Worm (Caenorhabditis elegans) whole organism, midembryonic: ENCODE measurements around the gene srx-98.

Source experiments
- T22C8.4 ChIP-seq: fragments of 200-800 bp; sonication (Bioruptor generic); IDR thresholded peaks from 2 replicates; pipeline ENCODE4 v1.3.6; 2022; ENCODE audit warnings: missing genetic modification characterization, missing compliant biosample characterization
- cog-1 ChIP-seq: sonication (generic microtip); optimal IDR thresholded peaks from 2 replicates; lab custom pipeline; 2016; ENCODE audit warnings: missing genetic modification characterization, missing compliant biosample characterization
- flt-1 ChIP-seq: fragments of 200-800 bp; sonication (Bioruptor generic); IDR thresholded peaks from 2 replicates; pipeline ENCODE4 v1.3.6; 2022; ENCODE audit warnings: missing genetic modification characterization, missing compliant biosample characterization
- klf-2 ChIP-seq: fragments of 200-800 bp; sonication (Bioruptor generic); conservative IDR thresholded peaks from 2 replicates; pipeline ENCODE4 v1.3.6; 2022; ENCODE audit warnings: missing genetic modification reagents, missing genetic modification characterization, missing compliant biosample characterization
- med-1 ChIP-seq: sonication (generic microtip); optimal IDR thresholded peaks from 2 replicates; lab custom pipeline; 2017; ENCODE audit warnings: missing genetic modification characterization, mild to moderate bottlenecking, missing compliant biosample characterization, antibody characterized with exemption, missing genetic modification reagents; ENCODE audit not compliant: insufficient read depth
- ref-1 ChIP-seq: fragments of 200-800 bp; sonication (Bioruptor generic); conservative IDR thresholded peaks from 2 replicates; pipeline ENCODE4 v1.3.6; 2022; ENCODE audit warnings: missing genetic modification reagents, missing genetic modification characterization, missing compliant biosample characterization
- tab-1 ChIP-seq: fragments of 200-800 bp; sonication (Bioruptor generic); IDR thresholded peaks from 2 replicates; pipeline ENCODE4 v1.3.6; 2022; ENCODE audit warnings: missing genetic modification characterization, missing compliant biosample characterization
- ztf-23 ChIP-seq: fragments of 200-800 bp; sonication (Bioruptor generic); IDR thresholded peaks from 2 replicates; pipeline ENCODE4 v1.3.6; 2022; ENCODE audit warnings: missing genetic modification reagents, missing genetic modification characterization, missing compliant biosample characterization
- ztf-29 ChIP-seq: fragments of 200-800 bp; sonication (Bioruptor generic); IDR thresholded peaks from 2 replicates; pipeline ENCODE4 v1.3.6; 2022; ENCODE audit warnings: missing genetic modification reagents, missing genetic modification characterization, missing compliant biosample characterization

Gene srx-98

ce11 chrII:3669315-3669714 lies 1.5 kb downstream of the srx-98 start, which contains the start of gene srx-97:
Gene srx-97, minus strand, starts transcription at chrII:3669415.
- TF ChIP-seq cog-1 (tag; lab: Kevin White, UChicago) = no peak
- no peak for TF ChIP-seq ztf-29 (GFP tag; lab: Robert Waterston, UW)

ce11 chrII:3665181-3665580 lies 5.7 kb downstream of the srx-98 start:
- TF ChIP-seq med-1 (GFP tag; lab: Kevin White, UChicago) (no peak), tab-1 (GFP tag; lab: Robert Waterston, UW) (no peak), flt-1 (GFP tag; lab: Robert Waterston, UW) (no peak), ref-1 (GFP tag; lab: Robert Waterston, UW) (no peak), cog-1 (tag; lab: Kevin White, UChicago) (no peak), ztf-23 (no peak), klf-2 (no peak)

ce11 chrII:3664470-3664869 lies 6.4 kb downstream of the srx-98 start, which contains the start of gene F19B10.3:
Gene F19B10.3, plus strand, starts transcription at chrII:3664770.
- TF ChIP-seq T22C8.4 (GFP tag; lab: Robert Waterston, UW) = no peak
- no peak for TF ChIP-seq flt-1 (GFP tag; lab: Robert Waterston, UW)
- no peak for TF ChIP-seq med-1 (GFP tag; lab: Kevin White, UChicago)
- TF ChIP-seq klf-2 = no peak
- TF ChIP-seq cog-1 (tag; lab: Kevin White, UChicago) = no peak
- no peak for TF ChIP-seq ztf-23
- no peak for TF ChIP-seq tab-1 (GFP tag; lab: Robert Waterston, UW)
- TF ChIP-seq ztf-29 (GFP tag; lab: Robert Waterston, UW) = no peak
- no peak for TF ChIP-seq ref-1 (GFP tag; lab: Robert Waterston, UW)

- TF ChIP-seq T22C8.4 (GFP tag; lab: Robert Waterston, UW) (no peak), klf-2 (no peak), cog-1 (tag; lab: Kevin White, UChicago) (no peak)
These were observed 7.1 kb downstream of the srx-98 start, which contains the start of gene F19B10.6 for ce11 chrII:3663796-3664195. Gene F19B10.6, minus strand, starts transcription at chrII:3663896.

ce11 chrII:3661932-3662331 lies 8.9 kb downstream of the srx-98 start, which contains the start of gene F19B10.13:
Gene F19B10.13, plus strand, starts transcription at chrII:3662274.
- no peak for TF ChIP-seq cog-1 (tag; lab: Kevin White, UChicago)
- no peak for TF ChIP-seq ztf-23
- TF ChIP-seq ref-1 (GFP tag; lab: Robert Waterston, UW) = no peak
- no peak for TF ChIP-seq flt-1 (GFP tag; lab: Robert Waterston, UW)
- no peak for TF ChIP-seq klf-2
- no peak for TF ChIP-seq T22C8.4 (GFP tag; lab: Robert Waterston, UW)
- TF ChIP-seq med-1 (GFP tag; lab: Kevin White, UChicago) = no peak
- no peak for TF ChIP-seq tab-1 (GFP tag; lab: Robert Waterston, UW)
- TF ChIP-seq ztf-29 (GFP tag; lab: Robert Waterston, UW) = no peak

ce11 chrII:3659776-3660175 lies 11.1 kb downstream of the srx-98 start, which contains the start of gene F19B10.4:
Gene F19B10.4, plus strand, starts transcription at chrII:3660076.
- TF ChIP-seq med-1 (GFP tag; lab: Kevin White, UChicago) = no peak
- TF ChIP-seq T22C8.4 (GFP tag; lab: Robert Waterston, UW) = no peak
- no peak for TF ChIP-seq ztf-23
- TF ChIP-seq ref-1 (GFP tag; lab: Robert Waterston, UW) = no peak

ce11 chrII:3655378-3655777 lies 15.5 kb downstream of the srx-98 start, which contains the start of gene F19B10.5:
Gene F19B10.5, plus strand, starts transcription at chrII:3655678.
- TF ChIP-seq flt-1 (GFP tag; lab: Robert Waterston, UW) (no peak), ztf-23 (no peak), med-1 (GFP tag; lab: Kevin White, UChicago) (no peak), ref-1 (GFP tag; lab: Robert Waterston, UW) (no peak), klf-2 (no peak), ztf-29 (GFP tag; lab: Robert Waterston, UW) (no peak), tab-1 (GFP tag; lab: Robert Waterston, UW) (no peak), cog-1 (tag; lab: Kevin White, UChicago) (no peak), T22C8.4 (GFP tag; lab: Robert Waterston, UW) (no peak)

ce11 chrII:3647111-3647510 lies 23.7 kb downstream of the srx-98 start, which contains the start of gene fbxb-33:
Gene fbxb-33, plus strand, starts transcription at chrII:3647411.
- TF ChIP-seq cog-1 (tag; lab: Kevin White, UChicago) = no peak
- TF ChIP-seq T22C8.4 (GFP tag; lab: Robert Waterston, UW) = no peak
- no peak for TF ChIP-seq ref-1 (GFP tag; lab: Robert Waterston, UW)
- no peak for TF ChIP-seq klf-2
- no peak for TF ChIP-seq tab-1 (GFP tag; lab: Robert Waterston, UW)
- TF ChIP-seq flt-1 (GFP tag; lab: Robert Waterston, UW) = no peak
- TF ChIP-seq med-1 (GFP tag; lab: Kevin White, UChicago) = no peak
- no peak for TF ChIP-seq ztf-23
- no peak for TF ChIP-seq ztf-29 (GFP tag; lab: Robert Waterston, UW)

ce11 chrII:3641197-3641596 lies 29.7 kb downstream of the srx-98 start, which contains the start of gene M151.1:
Gene M151.1, plus strand, starts transcription at chrII:3641497.
- no peak for TF ChIP-seq ref-1 (GFP tag; lab: Robert Waterston, UW)
- no peak for TF ChIP-seq ztf-23
- TF ChIP-seq klf-2 = no peak
- no peak for TF ChIP-seq flt-1 (GFP tag; lab: Robert Waterston, UW)
- TF ChIP-seq cog-1 (tag; lab: Kevin White, UChicago) = no peak
- no peak for TF ChIP-seq tab-1 (GFP tag; lab: Robert Waterston, UW)
- TF ChIP-seq T22C8.4 (GFP tag; lab: Robert Waterston, UW) = no peak
- no peak for TF ChIP-seq med-1 (GFP tag; lab: Kevin White, UChicago)
- TF ChIP-seq ztf-29 (GFP tag; lab: Robert Waterston, UW) = no peak

ce11 chrII:3640197-3640596 lies 30.7 kb downstream of the srx-98 start, which contains the start of gene M151.10:
Gene M151.10, minus strand, starts transcription at chrII:3640297.
- no peak for TF ChIP-seq cog-1 (tag; lab: Kevin White, UChicago)
- TF ChIP-seq med-1 (GFP tag; lab: Kevin White, UChicago) = no peak
- TF ChIP-seq flt-1 (GFP tag; lab: Robert Waterston, UW) = no peak
- TF ChIP-seq tab-1 (GFP tag; lab: Robert Waterston, UW) = no peak
- no peak for TF ChIP-seq ztf-23
- TF ChIP-seq T22C8.4 (GFP tag; lab: Robert Waterston, UW) = no peak
- no peak for TF ChIP-seq ztf-29 (GFP tag; lab: Robert Waterston, UW)
- TF ChIP-seq klf-2 = no peak
